Fruit fly (Drosophila melanogaster) whole organism, embryonic: ENCODE measurements around the gene beat-IIa.

ENCODE experiments used
- Atf-2 ChIP-seq: fragments of 200-800 bp; sonication (Bioruptor generic); optimal IDR thresholded peaks from 2 replicates; lab custom pipeline; 2016; ENCODE audit warnings: missing biosample characterization, missing genetic modification characterization
- B-H2 ChIP-seq: fragments of 200-800 bp; sonication (Bioruptor generic); optimal IDR thresholded peaks from 2 replicates; lab custom pipeline; 2018; ENCODE audit warnings: missing biosample characterization, mild to moderate bottlenecking, missing genetic modification characterization
- CG10209 ChIP-seq: fragments of 200-800 bp; sonication (Bioruptor generic); optimal IDR thresholded peaks from 3 replicates; lab custom pipeline; 2017; ENCODE audit warnings: missing biosample characterization, mild to moderate bottlenecking, missing genetic modification characterization, missing genetic modification reagents
- CG11456 ChIP-seq: fragments of 200-800 bp; sonication (Bioruptor generic); IDR thresholded peaks from 3 replicates; pipeline ENCODE4 v1.3.6; 2022; ENCODE audit warnings: missing biosample characterization, missing genetic modification characterization
- CG11504 ChIP-seq: fragments of 200-800 bp; sonication (Bioruptor generic); optimal IDR thresholded peaks from 3 replicates; lab custom pipeline; 2019; ENCODE audit warnings: missing biosample characterization, mild to moderate bottlenecking, missing genetic modification characterization, moderate library complexity
- CG11695 ChIP-seq: fragments of 200-800 bp; sonication (Bioruptor generic); IDR thresholded peaks from 3 replicates; pipeline ENCODE4 v1.3.6; 2022; ENCODE audit warnings: missing biosample characterization, missing genetic modification characterization
- CG13296 ChIP-seq: fragments of 200-800 bp; sonication (Bioruptor generic); optimal IDR thresholded peaks from 3 replicates; lab custom pipeline; 2018; ENCODE audit warnings: missing biosample characterization, mild to moderate bottlenecking, missing genetic modification characterization
- CG14860 ChIP-seq: fragments of 200-800 bp; sonication (Bioruptor generic); IDR thresholded peaks from 3 replicates; pipeline ENCODE4 v1.3.6; 2022; ENCODE audit warnings: missing biosample characterization, missing genetic modification characterization; ENCODE audit not compliant: partially characterized antibody
- CG18011 ChIP-seq: fragments of 200-800 bp; sonication (Bioruptor generic); optimal IDR thresholded peaks from 2 replicates; lab custom pipeline; 2017; ENCODE audit warnings: missing biosample characterization, missing genetic modification characterization, mild to moderate bottlenecking, moderate library complexity, missing genotype
- CG18764 ChIP-seq: fragments of 200-800 bp; sonication (Bioruptor generic); optimal IDR thresholded peaks from 3 replicates; lab custom pipeline; 2016; ENCODE audit warnings: missing biosample characterization, missing genetic modification characterization
- CG31365 ChIP-seq: fragments of 200-800 bp; sonication (Bioruptor generic); optimal IDR thresholded peaks from 2 replicates; lab custom pipeline; 2018; ENCODE audit warnings: missing biosample characterization, mild to moderate bottlenecking, missing genetic modification characterization
- CG34422 ChIP-seq: fragments of 200-800 bp; sonication (Bioruptor generic); IDR thresholded peaks from 3 replicates; pipeline ENCODE4 v1.3.6; 2022; ENCODE audit warnings: missing biosample characterization, missing genetic modification characterization
- CG4730 ChIP-seq: fragments of 200-800 bp; sonication (Bioruptor generic); IDR thresholded peaks from 2 replicates; pipeline ENCODE4 v1.3.6; 2022; ENCODE audit warnings: missing biosample characterization, missing genetic modification characterization
- CG6683 ChIP-seq: fragments of 200-800 bp; sonication (Bioruptor generic); optimal IDR thresholded peaks from 2 replicates; lab custom pipeline; 2017; ENCODE audit warnings: missing biosample characterization, mild to moderate bottlenecking, missing genetic modification characterization, missing genetic modification reagents
- CG7987 ChIP-seq: fragments of 200-800 bp; sonication (Bioruptor generic); optimal IDR thresholded peaks from 2 replicates; lab custom pipeline; 2018; ENCODE audit warnings: missing biosample characterization, mild to moderate bottlenecking, missing genetic modification characterization, moderate library complexity
- CG8281 ChIP-seq: fragments of 200-800 bp; sonication (Bioruptor generic); optimal IDR thresholded peaks from 2 replicates; lab custom pipeline; 2018; ENCODE audit warnings: missing biosample characterization, mild to moderate bottlenecking, missing genetic modification characterization, moderate library complexity
- CG9817 ChIP-seq: fragments of 200-800 bp; sonication (Bioruptor generic); optimal IDR thresholded peaks from 2 replicates; lab custom pipeline; 2018; ENCODE audit warnings: missing biosample characterization, mild to moderate bottlenecking, missing genetic modification characterization, moderate library complexity
- Camta ChIP-seq: fragments of 200-800 bp; sonication (Bioruptor generic); optimal IDR thresholded peaks from 2 replicates; lab custom pipeline; 2016; ENCODE audit warnings: missing biosample characterization, missing genetic modification characterization
- CoRest ChIP-seq: fragments of 200-800 bp; sonication (Bioruptor generic); optimal IDR thresholded peaks from 3 replicates; lab custom pipeline; 2018; ENCODE audit warnings: missing biosample characterization, mild to moderate bottlenecking, missing genetic modification characterization, moderate library complexity
- Doc2 ChIP-seq: fragments of 200-800 bp; sonication (Bioruptor generic); IDR thresholded peaks from 2 replicates; pipeline ENCODE4 v1.3.6; 2022; ENCODE audit warnings: missing biosample characterization, missing genetic modification characterization
- Ets97D ChIP-seq: fragments of 200-800 bp; sonication (Bioruptor generic); optimal IDR thresholded peaks from 3 replicates; lab custom pipeline; 2016; ENCODE audit warnings: missing biosample characterization, missing genetic modification characterization
- GATAe ChIP-seq: fragments of 200-800 bp; sonication (Bioruptor generic); conservative IDR thresholded peaks from 2 replicates; pipeline ENCODE4 v1.3.6; 2022; ENCODE audit warnings: missing biosample characterization, missing genetic modification characterization
- HLHmδ ChIP-seq: fragments of 200-800 bp; sonication (Bioruptor generic); optimal IDR thresholded peaks from 2 replicates; lab custom pipeline; 2018; ENCODE audit warnings: missing biosample characterization, mild to moderate bottlenecking, missing genetic modification characterization, moderate library complexity
- Hmr ChIP-seq: fragments of 200-800 bp; sonication (Bioruptor generic); optimal IDR thresholded peaks from 3 replicates; lab custom pipeline; 2017; ENCODE audit warnings: mild to moderate bottlenecking, missing biosample characterization, missing genetic modification reagents, missing genetic modification characterization
- MBD-R2 ChIP-seq: fragments of 200-800 bp; sonication (Bioruptor generic); IDR thresholded peaks from 2 replicates; pipeline ENCODE4 v1.3.6; 2022; ENCODE audit warnings: missing biosample characterization, missing genetic modification characterization
- Mrtf ChIP-seq: fragments of 200-800 bp; sonication (Bioruptor generic); IDR thresholded peaks from 3 replicates; pipeline ENCODE4 v1.3.6; 2022; ENCODE audit warnings: missing biosample characterization, missing genetic modification characterization
- Ptx1 ChIP-seq: fragments of 200-800 bp; sonication (Bioruptor generic); IDR thresholded peaks from 2 replicates; pipeline ENCODE4 v1.3.6; 2022; ENCODE audit warnings: missing biosample characterization, missing genetic modification characterization
- Scr ChIP-seq: fragments of 200-800 bp; sonication (Bioruptor generic); IDR thresholded peaks from 2 replicates; pipeline ENCODE4 v1.3.6; 2022; ENCODE audit warnings: missing biosample characterization, missing genetic modification characterization; ENCODE audit not compliant: partially characterized antibody
- TFAM ChIP-seq: fragments of 200-800 bp; sonication (Bioruptor generic); optimal IDR thresholded peaks from 2 replicates; lab custom pipeline; 2017; ENCODE audit warnings: missing biosample characterization, missing genetic modification characterization, inconsistent platforms
- Xrp1 ChIP-seq: fragments of 200-800 bp; sonication (Bioruptor generic); IDR thresholded peaks from 2 replicates; pipeline ENCODE4 v1.3.6; 2022; ENCODE audit warnings: missing biosample characterization, missing genetic modification characterization
- abd-A ChIP-seq: fragments of 200-800 bp; sonication (Bioruptor generic); optimal IDR thresholded peaks from 3 replicates; lab custom pipeline; 2019; ENCODE audit warnings: missing biosample characterization, mild to moderate bottlenecking, missing genetic modification characterization, moderate library complexity
- ash1 ChIP-seq: fragments of 200-800 bp; sonication (Bioruptor generic); optimal IDR thresholded peaks from 2 replicates; lab custom pipeline; 2018; ENCODE audit warnings: missing biosample characterization, mild to moderate bottlenecking, missing genetic modification characterization
- btn ChIP-seq: fragments of 200-800 bp; sonication (Bioruptor generic); optimal IDR thresholded peaks from 2 replicates; lab custom pipeline; 2016; ENCODE audit warnings: missing biosample characterization, missing genetic modification characterization
- croc ChIP-seq: fragments of 200-800 bp; sonication (Bioruptor generic); conservative IDR thresholded peaks from 3 replicates; pipeline ENCODE4 v1.3.6; 2022; ENCODE audit warnings: missing biosample characterization, missing genetic modification characterization
- dmrt11E ChIP-seq: fragments of 200-800 bp; sonication (Bioruptor generic); optimal IDR thresholded peaks from 3 replicates; lab custom pipeline; 2018; ENCODE audit warnings: missing biosample characterization, mild to moderate bottlenecking, missing genetic modification characterization, moderate library complexity
- gcm ChIP-seq: fragments of 200-800 bp; sonication (Bioruptor generic); optimal IDR thresholded peaks from 2 replicates; lab custom pipeline; 2019; ENCODE audit warnings: missing biosample characterization, mild to moderate bottlenecking, missing genetic modification characterization, moderate library complexity
- grn ChIP-seq: fragments of 200-800 bp; sonication (Bioruptor generic); optimal IDR thresholded peaks from 3 replicates; lab custom pipeline; 2017; ENCODE audit warnings: missing biosample characterization, missing genetic modification characterization
- jumu ChIP-seq: fragments of 200-800 bp; sonication (Bioruptor generic); optimal IDR thresholded peaks from 3 replicates; lab custom pipeline; 2016; ENCODE audit warnings: missing biosample characterization, missing genetic modification characterization
- lov ChIP-seq, 2 experiments: fragments of 200-800 bp in 1 of 2; fragments of >200 bp in 1 of 2; sonication (Bioruptor generic) in 1 of 2; IDR thresholded peaks in 1 of 2; optimal IDR thresholded peaks in 1 of 2; 2 replicates in 1 of 2; 3 replicates in 1 of 2; pipeline versions ENCODE4 v1.3.6 to Lab custom; 2017 to 2022; ENCODE audit warnings: missing biosample characterization in 1 of 2, missing genetic modification characterization in 1 of 2
- rib ChIP-seq: fragments of 200-800 bp; sonication (Bioruptor generic); IDR thresholded peaks from 2 replicates; pipeline ENCODE4 v1.3.6; 2022; ENCODE audit warnings: missing biosample characterization, missing genetic modification characterization
- stc ChIP-seq: fragments of 200-800 bp; sonication (Bioruptor generic); IDR thresholded peaks from 2 replicates; pipeline ENCODE4 v1.3.6; 2022; ENCODE audit warnings: missing biosample characterization, missing genetic modification characterization
- tin ChIP-seq: fragments of 200-800 bp; sonication (Bioruptor generic); optimal IDR thresholded peaks from 3 replicates; lab custom pipeline; 2016; ENCODE audit warnings: missing biosample characterization, missing genetic modification characterization
- tna ChIP-seq: fragments of 200-800 bp; sonication (Bioruptor generic); IDR thresholded peaks from 2 replicates; pipeline ENCODE4 v1.3.6; 2022; ENCODE audit warnings: missing biosample characterization, missing genetic modification characterization; ENCODE audit not compliant: partially characterized antibody
- z ChIP-seq: fragments of 200-800 bp; sonication (Bioruptor generic); IDR thresholded peaks from 3 replicates; pipeline ENCODE4 v1.3.6; 2022; ENCODE audit warnings: missing biosample characterization, missing genetic modification characterization

Gene beat-IIa

DNA sequence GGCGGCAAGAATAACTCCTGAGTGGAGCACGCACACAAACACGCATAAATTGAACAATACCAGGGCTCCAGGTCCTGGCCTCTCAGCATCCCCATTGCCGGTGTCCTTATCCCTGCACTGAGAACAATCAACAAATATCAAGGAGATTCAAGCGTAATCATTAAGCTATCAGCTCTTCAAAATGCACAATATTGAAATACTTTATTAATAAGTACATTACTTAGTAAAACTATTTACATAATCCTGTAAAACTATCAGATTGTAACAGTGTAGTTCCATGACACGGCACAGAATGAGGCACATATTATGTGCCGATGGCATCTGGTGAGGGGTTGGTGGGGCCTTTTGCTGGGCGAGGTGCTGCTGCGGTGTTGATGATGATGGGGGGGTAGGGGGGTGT is 5.2 kb upstream of the beat-IIa start (continued):
- no peak for TF ChIP-seq Camta
- no peak for TF ChIP-seq CG4730 (GFP tag; lab: Robert Waterston, UW)
- TF ChIP-seq CoRest = no peak
- peak; percentile 51 for TF ChIP-seq Ptx1
- TF ChIP-seq CG11456 (GFP tag; lab: Robert Waterston, UW) = no peak
- no peak for TF ChIP-seq jumu
- no peak for TF ChIP-seq lov (optimal IDR thresholded peaks at IDR 0.05; lab: Kevin White, UChicago)
- TF ChIP-seq lov (GFP tag; IDR thresholded peaks at IDR 0.05; lab: Robert Waterston, UW) = no peak
- no peak for TF ChIP-seq ash1 (GFP tag; lab: Kevin White, UChicago)
- no peak for TF ChIP-seq croc (GFP tag; lab: Robert Waterston, UW)
- TF ChIP-seq tna (GFP tag; lab: Robert Waterston, UW) = no peak
- no peak for TF ChIP-seq Scr (GFP tag; lab: Robert Waterston, UW)
- no peak for TF ChIP-seq CG31365 (tag; lab: Kevin White, UChicago)
- no peak for TF ChIP-seq B-H2
- TF ChIP-seq CG6683 (GFP tag; lab: Kevin White, UChicago) = no peak
- TF ChIP-seq CG13296 (GFP tag; lab: Kevin White, UChicago) = peak; percentile 13
- TF ChIP-seq tin (GFP tag; lab: Kevin White, UChicago) = no peak
- TF ChIP-seq TFAM (GFP tag; lab: Kevin White, UChicago) = no peak
- TF ChIP-seq CG18764 (GFP tag; lab: Kevin White, UChicago) = no peak
- peak; percentile 24 for TF ChIP-seq CG9817 (tag; lab: Kevin White, UChicago)
- no peak for TF ChIP-seq gcm (GFP tag; lab: Kevin White, UChicago)
- TF ChIP-seq z = no peak
- no peak for TF ChIP-seq Ets97D (GFP tag; lab: Kevin White, UChicago)
- TF ChIP-seq MBD-R2 (GFP tag; lab: Robert Waterston, UW) = no peak
- TF ChIP-seq CG18011 = no peak
- TF ChIP-seq CG7987 = no peak
- no peak for TF ChIP-seq CG14860 (GFP tag; lab: Robert Waterston, UW)
- no peak for TF ChIP-seq GATAe (GFP tag; lab: Robert Waterston, UW)
- no peak for TF ChIP-seq btn
- TF ChIP-seq stc (GFP tag; lab: Robert Waterston, UW) = peak; percentile 25; the same call in 1 of the 2 replicates
- TF ChIP-seq rib (GFP tag; lab: Robert Waterston, UW) = no peak
- TF ChIP-seq CG11695 (GFP tag; lab: Robert Waterston, UW) = no peak
- peak; percentile 17 for TF ChIP-seq CG10209 (GFP tag; lab: Kevin White, UChicago)
- no peak for TF ChIP-seq HLHmδ (GFP tag; lab: Kevin White, UChicago)
- peak; percentile 49 for TF ChIP-seq CG11504 (tag; lab: Kevin White, UChicago)
- TF ChIP-seq Mrtf (GFP tag; lab: Robert Waterston, UW) = no peak; the same call in 2 of the 3 replicates
- TF ChIP-seq Atf-2 (GFP tag; lab: Kevin White, UChicago) = no peak
- TF ChIP-seq CG34422 (GFP tag; lab: Robert Waterston, UW) = no peak
- TF ChIP-seq Hmr (GFP tag; lab: Kevin White, UChicago) = peak; percentile 62
- TF ChIP-seq Xrp1 (GFP tag; lab: Robert Waterston, UW) = no peak
- TF ChIP-seq grn (GFP tag; lab: Kevin White, UChicago) = no peak
- TF ChIP-seq, all 482 proteins: peak for 73

DNA sequence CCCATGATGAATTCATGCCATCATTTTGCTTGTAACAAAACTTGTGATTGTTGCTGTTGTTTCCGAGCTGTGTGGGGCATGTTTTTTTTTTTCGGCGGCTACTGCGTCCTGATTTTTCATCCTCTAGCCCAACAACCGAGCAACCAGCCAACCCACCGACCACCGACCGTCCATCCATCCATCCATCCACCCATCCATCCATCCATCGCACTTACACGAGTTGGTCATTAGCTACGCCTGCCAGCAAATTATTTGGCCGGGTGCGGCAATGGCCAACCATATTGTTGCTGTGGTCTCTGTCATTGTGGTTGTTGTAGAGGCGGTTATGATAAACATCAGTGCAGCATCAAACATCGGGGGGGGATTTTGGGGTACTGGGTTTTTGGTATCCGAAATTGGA is 6.5 kb downstream of the beat-IIa start:
- TF ChIP-seq dmrt11E (tag; lab: Kevin White, UChicago) (no peak), abd-A (tag; lab: Kevin White, UChicago) (peak; percentile 40), CG8281 (tag; lab: Kevin White, UChicago) (peak; percentile 94), Doc2 (GFP tag; lab: Robert Waterston, UW) (no peak)
